Fruit fly (Drosophila melanogaster): ENCODE results near the gene Tbcd.

DNA sequence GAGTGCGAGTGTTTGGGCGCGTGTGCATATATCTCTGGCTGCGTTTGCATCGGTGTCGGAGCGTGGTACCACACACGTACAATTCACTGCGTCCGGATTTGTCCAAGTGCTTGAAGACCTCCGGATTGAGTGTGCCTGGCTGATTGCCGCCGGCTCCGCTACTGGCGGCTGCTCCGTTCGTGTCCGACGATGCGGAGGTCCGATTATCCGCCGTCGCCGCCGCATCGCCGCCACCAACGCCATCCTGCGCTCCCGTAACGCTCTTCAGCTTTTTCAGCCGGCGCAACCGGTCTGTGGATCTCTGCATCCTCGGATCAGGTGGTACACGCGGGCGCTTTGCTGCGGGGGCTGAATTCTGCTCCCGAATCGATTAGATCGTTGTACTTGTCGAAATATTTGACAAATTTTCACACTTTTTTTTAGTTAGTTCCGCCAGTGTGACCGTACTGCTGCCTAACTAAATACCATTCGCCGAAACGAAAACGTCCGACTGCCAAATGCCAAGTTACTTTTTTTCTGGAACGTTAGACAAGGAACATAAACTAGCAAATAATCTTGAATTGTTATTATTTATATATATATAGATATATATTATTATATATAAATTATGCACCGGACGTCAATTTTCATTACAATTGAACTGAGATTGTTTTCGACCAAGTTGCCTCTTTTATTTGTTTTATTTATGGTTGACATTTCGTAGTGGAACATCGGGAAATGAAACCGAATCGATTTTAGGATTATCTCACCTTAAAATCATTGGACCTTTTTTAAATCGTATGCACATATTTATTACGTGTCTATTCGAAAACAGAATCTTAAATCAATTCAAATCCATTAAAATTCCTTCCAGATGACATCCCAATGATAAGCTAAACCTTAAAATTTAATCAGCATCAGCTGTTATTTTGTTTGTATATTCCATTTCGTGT is 2.3 kb upstream of the Tbcd start, which contains the start of gene tho2:
- TF ChIP-seq h (optimal IDR thresholded peaks at IDR 0.05) (no peak), Myc (optimal IDR thresholded peaks at IDR 0.05) (no peak), psq (optimal IDR thresholded peaks at IDR 0.05) (no peak), ttk (optimal IDR thresholded peaks at IDR 0.05) (no peak), insv (optimal IDR thresholded peaks at IDR 0.05) (no peak)

All from Kc167 (cell line).